Worm (Caenorhabditis elegans) whole organism, midembryonic: ENCODE measurements around the gene Y82E9BR.8.
"Not testable (repeated sequence)": the region's sequence is repeated elsewhere in the genome, so short reads cannot be mapped to it uniquely, and the experiment has no call there.

ENCODE experiments used
- T22C8.4 ChIP-seq: fragments of 200-800 bp; sonication (Bioruptor generic); IDR thresholded peaks from 2 replicates; pipeline ENCODE4 v1.3.6; 2022; ENCODE audit warnings: missing genetic modification characterization, missing compliant biosample characterization
- cog-1 ChIP-seq: sonication (generic microtip); optimal IDR thresholded peaks from 2 replicates; lab custom pipeline; 2016; ENCODE audit warnings: missing genetic modification characterization, missing compliant biosample characterization
- flt-1 ChIP-seq: fragments of 200-800 bp; sonication (Bioruptor generic); IDR thresholded peaks from 2 replicates; pipeline ENCODE4 v1.3.6; 2022; ENCODE audit warnings: missing genetic modification characterization, missing compliant biosample characterization
- med-1 ChIP-seq: sonication (generic microtip); optimal IDR thresholded peaks from 2 replicates; lab custom pipeline; 2017; ENCODE audit warnings: missing genetic modification characterization, mild to moderate bottlenecking, missing compliant biosample characterization, antibody characterized with exemption, missing genetic modification reagents; ENCODE audit not compliant: insufficient read depth
- ztf-23 ChIP-seq: fragments of 200-800 bp; sonication (Bioruptor generic); IDR thresholded peaks from 2 replicates; pipeline ENCODE4 v1.3.6; 2022; ENCODE audit warnings: missing genetic modification reagents, missing genetic modification characterization, missing compliant biosample characterization
- ztf-29 ChIP-seq: fragments of 200-800 bp; sonication (Bioruptor generic); IDR thresholded peaks from 2 replicates; pipeline ENCODE4 v1.3.6; 2022; ENCODE audit warnings: missing genetic modification reagents, missing genetic modification characterization, missing compliant biosample characterization

DNA sequence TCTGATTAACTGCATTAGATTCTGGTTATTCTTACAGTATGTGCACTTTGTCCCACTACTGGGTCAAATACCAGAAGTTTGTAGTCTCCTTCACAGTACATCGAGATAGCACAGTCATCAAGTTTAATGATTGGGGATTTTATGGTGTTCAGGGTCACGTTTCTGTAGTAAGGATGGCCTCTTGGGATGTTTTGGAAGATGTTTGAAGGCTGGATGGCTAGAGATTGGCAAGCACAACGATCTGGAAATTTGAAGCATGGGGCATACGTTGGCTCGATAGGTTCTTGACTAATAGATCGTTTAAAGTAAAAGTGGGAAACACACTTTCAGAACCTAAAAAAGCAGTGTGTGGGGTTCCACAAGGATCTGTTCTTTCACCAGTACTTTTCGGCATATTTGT, at the start of gene Y82E9BR.8:
- TF ChIP-seq flt-1 (GFP tag; lab: Robert Waterston, UW); cog-1 (tag; lab: Kevin White, UChicago); med-1; ztf-23 (GFP tag; lab: Robert Waterston, UW); ztf-29 (GFP tag; lab: Robert Waterston, UW); T22C8.4 (GFP tag; lab: Robert Waterston, UW): not testable (repeated sequence)
